Fruit fly (Drosophila melanogaster): ENCODE results near the gene Prosalpha4.
A peak's percentile ranks its signal among the peaks of the same experiment; 100 is the strongest.

Gene Prosalpha4

DNA sequence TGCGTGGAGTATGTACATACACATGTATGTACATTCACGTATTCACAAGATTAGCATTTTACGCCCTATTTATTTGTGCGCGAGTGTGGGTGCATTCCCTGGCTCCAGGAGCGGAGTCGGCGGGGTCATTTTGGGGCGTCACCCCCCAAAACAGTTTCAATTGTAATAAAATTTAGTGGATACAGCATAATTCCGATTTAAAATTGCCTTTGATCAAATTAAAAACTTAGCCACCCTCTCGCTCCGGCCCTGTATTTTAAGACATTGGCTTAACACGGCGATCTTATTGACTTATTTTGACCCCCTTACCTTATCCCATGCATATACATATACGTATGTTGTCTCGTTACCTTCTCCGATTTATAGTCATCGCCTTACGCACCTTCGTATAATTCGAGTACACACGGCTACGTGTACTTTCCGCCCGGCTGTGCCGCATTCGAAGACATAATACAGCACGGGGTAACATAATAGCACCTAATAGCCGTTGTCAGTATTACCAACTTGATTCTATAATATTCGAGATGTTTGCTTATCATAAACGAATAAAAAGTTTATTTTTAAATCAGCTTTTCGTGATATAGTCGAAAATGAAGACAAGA, 3.4 kb downstream of the Prosalpha4 start (continued):
- peak; percentile 93 for TF ChIP-seq jumu (GFP tag; optimal IDR thresholded peaks at IDR 0.05)
- TF ChIP-seq CG3163 (GFP tag; optimal IDR thresholded peaks at IDR 0.05), result no peak
- peak; percentile 79 for TF ChIP-seq Nf-YA (GFP tag; IDR thresholded peaks at IDR 0.05)
- peak in 1 of 2 experiments; percentile 56 for TF ChIP-seq Eip74EF (GFP tag; optimal IDR thresholded peaks at IDR 0.05)
- peak; percentile 95 for TF ChIP-seq Antp (GFP tag; optimal IDR thresholded peaks at IDR 0.05)
- TF ChIP-seq chif (GFP tag; optimal IDR thresholded peaks at IDR 0.05), result peak; percentile 71 to 78
- peak; percentile 65 for TF ChIP-seq CG18619 (GFP tag; optimal IDR thresholded peaks at IDR 0.05)
- TF ChIP-seq repo (GFP tag; optimal IDR thresholded peaks at IDR 0.05), result peak; percentile 22
- TF ChIP-seq CG14710 (tag; optimal IDR thresholded peaks at IDR 0.05), result peak; percentile 39
- peak; percentile 33 for TF ChIP-seq CG3995 (GFP tag; optimal IDR thresholded peaks at IDR 0.05)
- no peak for TF ChIP-seq CG7271 (tag; optimal IDR thresholded peaks at IDR 0.05)
- peak; percentile 90 for TF ChIP-seq esg (GFP tag; conservative IDR thresholded peaks at IDR 0.05)
- peak; percentile 82 for TF ChIP-seq phol (tag; optimal IDR thresholded peaks at IDR 0.05)
- TF ChIP-seq ttk (GFP tag; IDR thresholded peaks at IDR 0.05), result peak; percentile 90
- TF ChIP-seq sc (optimal IDR thresholded peaks at IDR 0.05), result no peak
- TF ChIP-seq sc (GFP tag; optimal IDR thresholded peaks at IDR 0.05), result peak; percentile 26
- TF ChIP-seq Dek (tag; optimal IDR thresholded peaks at IDR 0.05), result peak; percentile 58
- TF ChIP-seq CG12744 (GFP tag; optimal IDR thresholded peaks at IDR 0.05), result peak; percentile 18
- peak; percentile 70 for TF ChIP-seq caup (GFP tag; optimal IDR thresholded peaks at IDR 0.05; ENCODE audit: severe bottlenecking)
- TF ChIP-seq unpg (GFP tag; optimal IDR thresholded peaks at IDR 0.05), result peak; percentile 68
- peak; percentile 81 for TF ChIP-seq CG9609 (GFP tag; optimal IDR thresholded peaks at IDR 0.05)
- no peak for TF ChIP-seq grn (GFP tag; optimal IDR thresholded peaks at IDR 0.05)
- TF ChIP-seq CG6272 (GFP tag; IDR thresholded peaks at IDR 0.05), result peak; percentile 87
- peak; percentile 57 for TF ChIP-seq cwo (GFP tag; optimal IDR thresholded peaks at IDR 0.05)
- no peak for TF ChIP-seq Sry-β (GFP tag; optimal IDR thresholded peaks at IDR 0.05)
- TF ChIP-seq CG16813 (GFP tag; IDR thresholded peaks at IDR 0.05; ENCODE audit: partially characterized antibody), result peak; percentile 56; the same call in 2 of the 3 replicates
- peak; percentile 88 for TF ChIP-seq B-H1 (GFP tag; IDR thresholded peaks at IDR 0.05)
- TF ChIP-seq hkb (optimal IDR thresholded peaks at IDR 0.05), result no peak
- TF ChIP-seq hkb (GFP tag; IDR thresholded peaks at IDR 0.05), result peak; percentile 85
- peak; percentile 60 for TF ChIP-seq tap (tag; optimal IDR thresholded peaks at IDR 0.05)
- TF ChIP-seq CG32772 (GFP tag; IDR thresholded peaks at IDR 0.05), result peak; percentile 89
- TF ChIP-seq HLH54F (GFP tag; optimal IDR thresholded peaks at IDR 0.05), result peak; percentile 69
- TF ChIP-seq Lim3 (GFP tag; IDR thresholded peaks at IDR 0.05), result peak; percentile 58; the same call in 1 of the 2 replicates
- TF ChIP-seq CG11695 (GFP tag; IDR thresholded peaks at IDR 0.05), result peak; percentile 79; the same call in 2 of the 3 replicates
- peak; percentile 48 for TF ChIP-seq CTCF (GFP tag; optimal IDR thresholded peaks at IDR 0.05)
- peak; percentile 68 for TF ChIP-seq Usf (GFP tag; optimal IDR thresholded peaks at IDR 0.05)
- TF ChIP-seq Bdp1 (GFP tag; optimal IDR thresholded peaks at IDR 0.05), result peak; percentile 31
- no peak for TF ChIP-seq exex (tag; optimal IDR thresholded peaks at IDR 0.05)
- TF ChIP-seq bcd (GFP tag; optimal IDR thresholded peaks at IDR 0.05), result peak; percentile 80
- TF ChIP-seq Abd-B (GFP tag; optimal IDR thresholded peaks at IDR 0.05), result peak; percentile 81
- TF ChIP-seq dpn (GFP tag; optimal IDR thresholded peaks at IDR 0.05), result peak; percentile 82 to 94
- TF ChIP-seq Hr39 (optimal IDR thresholded peaks at IDR 0.05), result no peak
- TF ChIP-seq yki (optimal IDR thresholded peaks at IDR 0.05), result no peak
- TF ChIP-seq CG6683 (GFP tag; optimal IDR thresholded peaks at IDR 0.05), result peak; percentile 21
- TF ChIP-seq ac (GFP tag; optimal IDR thresholded peaks at IDR 0.05), result no peak
- peak; percentile 50; the same call in 1 of the 2 replicates for TF ChIP-seq ham (GFP tag; IDR thresholded peaks at IDR 0.05)
- no peak; the same call in 1 of the 2 replicates for TF ChIP-seq dan (GFP tag; IDR thresholded peaks at IDR 0.05)
- TF ChIP-seq kah (GFP tag; optimal IDR thresholded peaks at IDR 0.05), result peak; percentile 44
- peak; percentile 69 for TF ChIP-seq zfh2 (GFP tag; optimal IDR thresholded peaks at IDR 0.05)
- TF ChIP-seq CG2875 (GFP tag; optimal IDR thresholded peaks at IDR 0.05), result peak; percentile 51
- peak; percentile 56; the same call in 1 of the 2 replicates for TF ChIP-seq Dip2 (GFP tag; IDR thresholded peaks at IDR 0.05)
